Worm (Caenorhabditis elegans): ENCODE results near the gene grl-3.
"Not testable (repeated sequence)": the region's sequence is repeated elsewhere in the genome, so short reads cannot be mapped to it uniquely, and the experiment has no call there.

grl-3 gene

ce11 chrV:11410902-11411561 lies at the start of gene grl-3, which contains the start of gene K03B8.8:
Gene grl-3 (plus strand): TSS chrV:11411511.
Gene K03B8.8 (minus strand): TSS chrV:11411002.
- TF ChIP-seq unc-62 (GFP tag; optimal IDR thresholded peaks at IDR 0.05): no peak

- no peak for TF ChIP-seq unc-62 (GFP tag; optimal IDR thresholded peaks at IDR 0.05)
These were observed 47.7 kb upstream of the grl-3 start for ce11 chrV:11363575-11363974.

ce11 chrV:11366129-11366528 lies 45.2 kb upstream of the grl-3 start, which contains the start of gene dop-5:
Gene dop-5 (minus strand): TSS chrV:11366229.
- no peak for TF ChIP-seq unc-62 (GFP tag; optimal IDR thresholded peaks at IDR 0.05)

- no peak for TF ChIP-seq unc-62 (GFP tag; optimal IDR thresholded peaks at IDR 0.05)
These were observed 38.9 kb upstream of the grl-3 start for ce11 chrV:11372284-11372878.

ce11 chrV:11373918-11374317 lies 37.4 kb upstream of the grl-3 start:
- no peak for TF ChIP-seq unc-62 (GFP tag; optimal IDR thresholded peaks at IDR 0.05)

ce11 chrV:11375150-11375792 lies 36.0 kb upstream of the grl-3 start, which contains the start of gene cnb-1:
Gene cnb-1 (plus strand): TSS chrV:11375742.
- no peak for TF ChIP-seq unc-62 (GFP tag; optimal IDR thresholded peaks at IDR 0.05)

ce11 chrV:11379341-11379740 lies 32.0 kb upstream of the grl-3 start:
- no peak for TF ChIP-seq unc-62 (GFP tag; optimal IDR thresholded peaks at IDR 0.05)

- TF ChIP-seq unc-62 (GFP tag; optimal IDR thresholded peaks at IDR 0.05): no peak
These were observed 30.7 kb upstream of the grl-3 start for ce11 chrV:11380571-11380970.

ce11 chrV:11383032-11383431 lies 28.3 kb upstream of the grl-3 start, which contains the start of gene F55C10.5:
Gene F55C10.5 (plus strand): TSS chrV:11383105.
- no peak for TF ChIP-seq unc-62 (GFP tag; optimal IDR thresholded peaks at IDR 0.05)

- no peak for TF ChIP-seq unc-62 (GFP tag; optimal IDR thresholded peaks at IDR 0.05)
These were observed 26.3 kb upstream of the grl-3 start, which contains the start of gene col-154 for ce11 chrV:11385060-11385459. Gene col-154 (plus strand): TSS chrV:11385360.

ce11 chrV:11386428-11386827 lies 24.9 kb upstream of the grl-3 start, which contains the start of gene F55C10.4:
Gene F55C10.4 (plus strand): TSS chrV:11386728.
- TF ChIP-seq unc-62 (GFP tag; optimal IDR thresholded peaks at IDR 0.05): no peak

ce11 chrV:11389776-11390175 lies 21.5 kb upstream of the grl-3 start, which contains the start of gene col-155:
Gene col-155 (minus strand): TSS chrV:11389876.
- no peak for TF ChIP-seq unc-62 (GFP tag; optimal IDR thresholded peaks at IDR 0.05)

- TF ChIP-seq unc-62 (GFP tag; optimal IDR thresholded peaks at IDR 0.05): no peak
These were observed 20.9 kb upstream of the grl-3 start, which contains the start of the genes K03B8.11 and K03B8.14 for ce11 chrV:11390394-11390793. Gene K03B8.11 (minus strand): TSS chrV:11390494. Gene K03B8.14 (plus strand): TSS chrV:11390503.

- no peak for TF ChIP-seq unc-62 (GFP tag; optimal IDR thresholded peaks at IDR 0.05)
These were observed 19.3 kb upstream of the grl-3 start, which contains the start of gene nas-16 for ce11 chrV:11392020-11392419. Gene nas-16 (plus strand): TSS chrV:11392320.

- not testable (repeated sequence) for TF ChIP-seq unc-62 (GFP tag; optimal IDR thresholded peaks at IDR 0.05)
These were observed 16.3 kb upstream of the grl-3 start, which contains the start of gene K03B8.4 for ce11 chrV:11395024-11395423. Gene K03B8.4 (minus strand): TSS chrV:11395124.

ce11 chrV:11396134-11396533 lies 15.2 kb upstream of the grl-3 start, which contains the start of gene nas-18:
Gene nas-18 (plus strand): TSS chrV:11396434.
- not testable (repeated sequence) for TF ChIP-seq unc-62 (GFP tag; optimal IDR thresholded peaks at IDR 0.05)
